Worm (Caenorhabditis elegans): ENCODE results near the gene psr-1.

- TF ChIP-seq him-1 (tag; optimal IDR thresholded peaks at IDR 0.05) = no peak
- TF ChIP-seq W03F9.2 (tag; optimal IDR thresholded peaks at IDR 0.05) = no peak
These were observed 5.7 kb upstream of the psr-1 start, which contains the start of gene F29B9.8 for ce11 chrIV:4647385-4647784.
